Worm (Caenorhabditis elegans) whole organism, L1 larva: ENCODE results near the gene col-78.

Source experiments
- aly-2 ChIP-seq: fragments of 150-350 bp; optimal IDR thresholded peaks from 2 replicates; lab custom pipeline; 2014; ENCODE audit warnings: missing biosample characterization, missing genetic modification characterization
- ama-1 ChIP-seq: fragments of 150-350 bp; optimal IDR thresholded peaks from 2 replicates; lab custom pipeline; 2014
- blmp-1 ChIP-seq: fragments of 150-350 bp; optimal IDR thresholded peaks from 2 replicates; lab custom pipeline; 2014; ENCODE audit warnings: missing biosample characterization, missing genetic modification characterization
- ceh-8 ChIP-seq: fragments of 200-800 bp; sonication (Bioruptor generic); optimal IDR thresholded peaks from 2 replicates; lab custom pipeline; 2018; ENCODE audit warnings: mild to moderate bottlenecking, missing genetic modification characterization, moderate library complexity, missing compliant biosample characterization
- ceh-88 ChIP-seq: fragments of 200-800 bp; sonication (Bioruptor generic); IDR thresholded peaks from 2 replicates; pipeline ENCODE4 v1.3.6; 2022; ENCODE audit warnings: missing genetic modification characterization, missing compliant biosample characterization
- ces-1 ChIP-seq: fragments of 150-350 bp; optimal IDR thresholded peaks from 2 replicates; lab custom pipeline; 2014; ENCODE audit warnings: missing biosample characterization, missing genetic modification reagents, missing genetic modification characterization
- dpl-1 ChIP-seq, 3 experiments: fragments of 150-350 bp in 2 of 3; sonication (generic microtip) in 1 of 3; optimal IDR thresholded peaks; 2 replicates each; lab custom pipeline; 2014 to 2017; ENCODE audit warnings: missing biosample characterization in 3 of 3, missing genetic modification characterization in 3 of 3, missing genetic modification reagents in 3 of 3
- dsc-1 ChIP-seq: sonication (generic microtip); optimal IDR thresholded peaks from 2 replicates; lab custom pipeline; 2016; ENCODE audit warnings: mild to moderate bottlenecking, missing genetic modification characterization, missing compliant biosample characterization
- efl-1 ChIP-seq, 4 experiments: fragments of 150-350 bp; optimal IDR thresholded peaks in 3 of 4; peaks in 1 of 4; 1 replicate in 1 of 4; 2 replicates in 3 of 4; lab custom pipeline; 2014; ENCODE audit warnings: missing biosample characterization in 2 of 4, missing genetic modification characterization in 2 of 4, missing genetic modification reagents in 2 of 4
- egl-27 ChIP-seq, 2 experiments: fragments of 150-350 bp in 1 of 2; sonication (generic microtip); optimal IDR thresholded peaks; 3 replicates each; lab custom pipeline; 2017 to 2018; ENCODE audit warnings: missing biosample characterization in 2 of 2, missing genetic modification characterization in 2 of 2, missing genetic modification reagents in 2 of 2
- elt-2 ChIP-seq: sonication (generic microtip); optimal IDR thresholded peaks from 2 replicates; lab custom pipeline; 2016; ENCODE audit warnings: missing genetic modification characterization, mild to moderate bottlenecking, inconsistent platforms, missing compliant biosample characterization, missing genetic modification reagents
- elt-3 ChIP-seq, 6 experiments: fragments of 150-350 bp in 1 of 6; sonication (generic microtip); optimal IDR thresholded peaks; 2 replicates each; lab custom pipeline; 2017 to 2018; ENCODE audit warnings: missing biosample characterization in 6 of 6, missing genetic modification characterization in 6 of 6, inconsistent platforms in 1 of 6
- ets-5 ChIP-seq: fragments of 200-800 bp; sonication (Bioruptor generic); IDR thresholded peaks from 2 replicates; pipeline ENCODE4 v1.3.6; 2022; ENCODE audit warnings: missing genetic modification characterization, missing compliant biosample characterization
- fkh-10 ChIP-seq: sonication (generic microtip); optimal IDR thresholded peaks from 2 replicates; lab custom pipeline; 2017; ENCODE audit warnings: missing biosample characterization, missing genetic modification reagents, missing genetic modification characterization
- grh-1 ChIP-seq: fragments of 200-800 bp; sonication (Bioruptor generic); IDR thresholded peaks from 2 replicates; pipeline ENCODE4 v1.3.6; 2022; ENCODE audit warnings: missing genetic modification reagents, missing genetic modification characterization, missing compliant biosample characterization
- hlh-17 ChIP-seq: fragments of 200-800 bp; sonication (Bioruptor generic); optimal IDR thresholded peaks from 2 replicates; lab custom pipeline; 2018; ENCODE audit warnings: missing genetic modification characterization, mild to moderate bottlenecking, missing compliant biosample characterization, moderate library complexity, borderline replicate concordance
- isw-1 ChIP-seq: fragments of 200-800 bp; sonication (Bioruptor generic); IDR thresholded peaks from 2 replicates; pipeline ENCODE4 v1.3.6; 2022; ENCODE audit warnings: missing genetic modification characterization, missing compliant biosample characterization
- jun-1 ChIP-seq: fragments of 150-350 bp; optimal IDR thresholded peaks from 2 replicates; lab custom pipeline; 2014; ENCODE audit warnings: missing biosample characterization, missing genetic modification reagents, missing genetic modification characterization
- lin-13 ChIP-seq: fragments of 150-350 bp; optimal IDR thresholded peaks from 2 replicates; lab custom pipeline; 2014; ENCODE audit warnings: missing biosample characterization, missing genetic modification reagents, missing genetic modification characterization
- lin-14 ChIP-seq: fragments of 200-800 bp; sonication (Bioruptor generic); optimal IDR thresholded peaks from 2 replicates; lab custom pipeline; 2018; ENCODE audit warnings: mild to moderate bottlenecking, missing genetic modification characterization, moderate library complexity, missing compliant biosample characterization
- lin-35 ChIP-seq, 2 experiments: fragments of 150-350 bp; optimal IDR thresholded peaks; 2 replicates each; lab custom pipeline; 2014; ENCODE audit warnings: missing biosample characterization in 2 of 2, missing genetic modification characterization in 2 of 2, missing genetic modification reagents in 2 of 2
- lin-39 ChIP-seq: fragments of 150-350 bp; optimal IDR thresholded peaks from 2 replicates; lab custom pipeline; 2014; ENCODE audit warnings: missing biosample characterization, missing genetic modification reagents, missing genetic modification characterization
- mdl-1 ChIP-seq, 2 experiments: fragments of 150-350 bp; optimal IDR thresholded peaks; 2 replicates each; lab custom pipeline; 2014 to 2017; ENCODE audit warnings: missing biosample characterization in 2 of 2, missing genetic modification characterization in 2 of 2, inconsistent platforms in 1 of 2
- nhr-11 ChIP-seq: fragments of 150-350 bp; optimal IDR thresholded peaks from 2 replicates; lab custom pipeline; 2014; ENCODE audit warnings: missing biosample characterization, missing genetic modification characterization
- nhr-20 ChIP-seq: sonication (generic microtip); optimal IDR thresholded peaks from 2 replicates; lab custom pipeline; 2016; ENCODE audit warnings: mild to moderate bottlenecking, missing genetic modification characterization, missing compliant biosample characterization
- nhr-28 ChIP-seq: fragments of 150-350 bp; optimal IDR thresholded peaks from 2 replicates; lab custom pipeline; 2014; ENCODE audit warnings: missing biosample characterization, missing genetic modification characterization
- nhr-47 ChIP-seq: sonication (generic microtip); optimal IDR thresholded peaks from 2 replicates; lab custom pipeline; 2016; ENCODE audit warnings: mild to moderate bottlenecking, missing genetic modification characterization, moderate library complexity, missing compliant biosample characterization
- nhr-71 ChIP-seq: sonication (generic microtip); optimal IDR thresholded peaks from 2 replicates; lab custom pipeline; 2016; ENCODE audit warnings: mild to moderate bottlenecking, missing genetic modification characterization, moderate library complexity, missing compliant biosample characterization
- nhr-76 ChIP-seq: sonication (generic microtip); optimal IDR thresholded peaks from 2 replicates; lab custom pipeline; 2017; ENCODE audit warnings: missing biosample characterization, missing genetic modification characterization
- nhr-90 ChIP-seq: sonication (generic microtip); optimal IDR thresholded peaks from 2 replicates; lab custom pipeline; 2016; ENCODE audit warnings: mild to moderate bottlenecking, missing genetic modification characterization, missing compliant biosample characterization; ENCODE audit not compliant: poor library complexity
- pax-3 ChIP-seq: fragments of 200-800 bp; sonication (Bioruptor generic); optimal IDR thresholded peaks from 2 replicates; lab custom pipeline; 2018; ENCODE audit warnings: mild to moderate bottlenecking, missing genetic modification characterization, moderate library complexity, missing compliant biosample characterization
- skn-1 ChIP-seq: fragments of 150-350 bp; optimal IDR thresholded peaks from 2 replicates; lab custom pipeline; 2014; ENCODE audit warnings: missing biosample characterization, missing genetic modification characterization
- sptf-1 ChIP-seq: fragments of 150-350 bp; optimal IDR thresholded peaks from 2 replicates; lab custom pipeline; 2014; ENCODE audit warnings: missing biosample characterization, missing genetic modification characterization
- tbx-2 ChIP-seq: sonication (generic microtip); optimal IDR thresholded peaks from 2 replicates; lab custom pipeline; 2016; ENCODE audit warnings: missing genetic modification characterization, missing compliant biosample characterization
- unc-86 ChIP-seq: sonication (generic microtip); optimal IDR thresholded peaks from 2 replicates; lab custom pipeline; 2016; ENCODE audit warnings: missing genetic modification characterization, missing compliant biosample characterization
- unc-98 ChIP-seq: fragments of 200-800 bp; sonication (Bioruptor generic); IDR thresholded peaks from 2 replicates; pipeline ENCODE4 v1.3.6; 2022; ENCODE audit warnings: missing genetic modification characterization, missing compliant biosample characterization
- vab-15 ChIP-seq: sonication (generic microtip); optimal IDR thresholded peaks from 2 replicates; lab custom pipeline; 2017; ENCODE audit warnings: missing genotype, mild to moderate bottlenecking, missing genetic modification characterization, missing compliant biosample characterization
- xbp-1 ChIP-seq: sonication (generic microtip); optimal IDR thresholded peaks from 2 replicates; lab custom pipeline; 2016; ENCODE audit warnings: missing genetic modification characterization, missing compliant biosample characterization

col-78 gene

ce11 chrII:9177080-9177479 is 24.7 kb downstream of the col-78 start, which contains the start of the genes sec-5 and pir-1 (continued):
- TF ChIP-seq lin-39 (tag; lab: Kevin White, UChicago) (no peak), pax-3 (tag; lab: Kevin White, UChicago) (no peak), nhr-90 (tag; lab: Kevin White, UChicago) (peak; percentile 48), blmp-1 (tag; lab: Kevin White, UChicago) (peak; percentile 30), elt-3 (tag; optimal IDR thresholded peaks at IDR 0.05; lab: Kevin White, UChicago) (peak in 1 of 6 experiments; percentile 57), ces-1 (no peak), isw-1 (GFP tag; lab: Robert Waterston, UW) (peak; percentile 28), nhr-11 (tag; lab: Kevin White, UChicago) (no peak), efl-1 (optimal IDR thresholded peaks at IDR 0.05; lab: Kevin White, UChicago) (peak; percentile 43 to 59), efl-1 (GFP tag; optimal IDR thresholded peaks at IDR 0.05 in 1 of 2; lab: Kevin White, UChicago) (peak; percentile 63 to 66)

ce11 chrII:9178811-9179210 is 26.5 kb downstream of the col-78 start:
- TF ChIP-seq skn-1 (no peak), unc-98 (no peak), lin-35 (GFP tag; optimal IDR thresholded peaks at IDR 0.05; lab: Kevin White, UChicago) (no peak), mdl-1 (tag; optimal IDR thresholded peaks at IDR 0.05; lab: Kevin White, UChicago) (no peak), jun-1 (tag; lab: Kevin White, UChicago) (no peak), nhr-71 (no peak), aly-2 (no peak), nhr-28 (tag; lab: Kevin White, UChicago) (no peak), nhr-47 (tag; lab: Kevin White, UChicago) (no peak), tbx-2 (no peak), xbp-1 (tag; lab: Kevin White, UChicago) (no peak), lin-14 (GFP tag; lab: Kevin White, UChicago) (no peak), ces-1 (no peak), unc-86 (no peak), nhr-20 (tag; lab: Kevin White, UChicago) (no peak)
- TF ChIP-seq, all 84 proteins: peak for 0

ce11 chrII:9181155-9181554 is 28.8 kb downstream of the col-78 start:
- TF ChIP-seq pax-3 (tag; lab: Kevin White, UChicago) (no peak), elt-2 (peak; percentile 2)

ce11 chrII:9185915-9186314 is 33.6 kb downstream of the col-78 start:
- TF ChIP-seq ces-1 (no peak), blmp-1 (tag; lab: Kevin White, UChicago) (no peak), ceh-88 (GFP tag; lab: Robert Waterston, UW) (no peak), nhr-76 (tag; lab: Kevin White, UChicago) (no peak), elt-3 (tag; optimal IDR thresholded peaks at IDR 0.05; lab: Kevin White, UChicago) (no peak), sptf-1 (tag; lab: Kevin White, UChicago) (no peak), ama-1 (lab: Kevin White, UChicago) (no peak), ceh-8 (no peak), lin-14 (GFP tag; lab: Kevin White, UChicago) (no peak), dpl-1 (GFP tag; optimal IDR thresholded peaks at IDR 0.05; lab: Kevin White, UChicago) (no peak), xbp-1 (tag; lab: Kevin White, UChicago) (no peak), efl-1 (optimal IDR thresholded peaks at IDR 0.05; lab: Kevin White, UChicago) (no peak), efl-1 (GFP tag; optimal IDR thresholded peaks at IDR 0.05 in 1 of 2; lab: Kevin White, UChicago) (no peak)

ce11 chrII:9188380-9188779 is 36.0 kb downstream of the col-78 start, which contains the start of gene sym-2:
sym-2 (minus strand) TSS chrII:9188480.
- no peak for TF ChIP-seq lin-13 (GFP tag; lab: Kevin White, UChicago)
- no peak for TF ChIP-seq nhr-90 (tag; lab: Kevin White, UChicago)
- no peak for TF ChIP-seq fkh-10 (GFP tag; lab: Kevin White, UChicago)
- no peak for TF ChIP-seq egl-27 (tag; optimal IDR thresholded peaks at IDR 0.05; lab: Kevin White, UChicago)
- TF ChIP-seq hlh-17 (GFP tag; lab: Kevin White, UChicago), result no peak
- TF ChIP-seq dsc-1 (tag; lab: Kevin White, UChicago), result no peak
- no peak for TF ChIP-seq vab-15 (tag; lab: Kevin White, UChicago)
- TF ChIP-seq nhr-47 (tag; lab: Kevin White, UChicago), result no peak
- TF ChIP-seq ets-5 (GFP tag; lab: Robert Waterston, UW), result no peak
- 0 out of 2 replicates have a peak, but pooled peaks have one; percentile 22 for TF ChIP-seq grh-1 (GFP tag; lab: Robert Waterston, UW)
- TF ChIP-seq elt-3 (tag; optimal IDR thresholded peaks at IDR 0.05; lab: Kevin White, UChicago), result no peak
- peak; percentile 25 for TF ChIP-seq blmp-1 (tag; lab: Kevin White, UChicago)
